Fruit fly (Drosophila melanogaster): Measurements from ENCODE around the gene Rsbp15.

DNA sequence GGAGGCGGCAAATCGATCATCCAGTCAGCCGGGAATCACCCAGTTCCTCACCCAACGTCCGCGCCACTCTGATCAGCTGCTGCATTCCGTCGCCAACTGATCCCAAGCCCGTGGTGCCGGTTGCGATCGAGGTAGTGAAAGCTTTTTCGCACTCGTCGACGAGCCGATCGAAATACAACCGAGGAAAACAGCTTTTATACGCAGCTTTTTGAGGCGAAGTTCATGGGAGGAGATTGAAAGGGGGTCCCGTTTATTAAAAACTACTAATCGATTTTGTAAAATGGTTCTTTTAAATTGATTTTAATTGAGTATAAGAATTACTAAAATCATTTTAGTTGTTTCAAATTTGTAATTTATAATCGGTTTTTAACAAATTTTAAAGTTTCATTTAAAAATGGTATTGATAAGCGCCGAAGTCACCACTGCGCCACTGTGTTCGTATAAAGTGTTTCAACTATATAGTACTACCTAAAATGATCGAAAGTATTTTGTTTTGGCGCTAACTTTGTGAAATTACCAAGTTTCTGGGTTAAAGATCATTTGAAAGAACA is 746 bp upstream of the Rsbp15 start, which contains the start of gene CG4860:
- TF ChIP-seq Lpt (GFP tag; optimal IDR thresholded peaks at IDR 0.05) (peak; percentile 82), CG11762 (GFP tag; optimal IDR thresholded peaks at IDR 0.05; ENCODE audit: insufficient read depth) (peak; percentile 77)

All from whole organism, prepupa.